Fruit fly (Drosophila melanogaster): Measurements from ENCODE around the gene CG34164.
A peak's percentile ranks its signal among the peaks of the same experiment; 100 is the strongest.

dm6 chr2L:12103231-12104210, 47.4 kb downstream of the CG34164 start, which contains the start of the genes Patsas and ThrRS:
- TF ChIP-seq cic (GFP tag; optimal IDR thresholded peaks at IDR 0.05) (peak; percentile 39), CG7101 (tag; optimal IDR thresholded peaks at IDR 0.05) (peak; percentile 80), Crg-1 (GFP tag; optimal IDR thresholded peaks at IDR 0.05) (peak; percentile 23), pad (GFP tag; optimal IDR thresholded peaks at IDR 0.05) (peak; percentile 69), Hr96 (GFP tag; optimal IDR thresholded peaks at IDR 0.05) (peak; percentile 66), ovo (GFP tag; optimal IDR thresholded peaks at IDR 0.05) (peak; percentile 51), tj (GFP tag; optimal IDR thresholded peaks at IDR 0.05) (peak; percentile 67), CG7045 (GFP tag; optimal IDR thresholded peaks at IDR 0.05) (peak; percentile 89), bab1 (GFP tag; optimal IDR thresholded peaks at IDR 0.05) (peak; percentile 50), CG5204 (GFP tag; optimal IDR thresholded peaks at IDR 0.05) (no peak), cnc (optimal IDR thresholded peaks at IDR 0.05) (no peak), Mnt (GFP tag; optimal IDR thresholded peaks at IDR 0.05) (peak; percentile 87)
